Worm (Caenorhabditis elegans) whole organism, L1 larva: ENCODE measurements around the gene eif-1.A.

Source experiments
- C16A3.4 ChIP-seq: fragments of 150-350 bp; optimal IDR thresholded peaks from 2 replicates; lab custom pipeline; 2014; ENCODE audit warnings: missing biosample characterization, missing genetic modification characterization
- ceh-63 ChIP-seq: fragments of 200-800 bp; sonication (Bioruptor generic); optimal IDR thresholded peaks from 2 replicates; lab custom pipeline; 2018; ENCODE audit warnings: mild to moderate bottlenecking, missing genetic modification characterization, missing compliant biosample characterization
- ceh-82 ChIP-seq, 3 experiments: fragments of 150-350 bp in 1 of 3; sonication (generic microtip) in 2 of 3; optimal IDR thresholded peaks; 2 replicates each; lab custom pipeline; 2014 to 2017; ENCODE audit warnings: missing biosample characterization in 3 of 3, missing genetic modification characterization in 3 of 3
- dpl-1 ChIP-seq, 3 experiments: fragments of 150-350 bp in 2 of 3; sonication (generic microtip) in 1 of 3; optimal IDR thresholded peaks; 2 replicates each; lab custom pipeline; 2014 to 2017; ENCODE audit warnings: missing biosample characterization in 3 of 3, missing genetic modification characterization in 3 of 3, missing genetic modification reagents in 3 of 3
- hpl-2 ChIP-seq: fragments of 150-350 bp; optimal IDR thresholded peaks from 2 replicates; lab custom pipeline; 2014; ENCODE audit warnings: missing biosample characterization, missing genetic modification reagents, missing genetic modification characterization
- lsy-2 ChIP-seq, 2 experiments: fragments of 150-350 bp; optimal IDR thresholded peaks; 2 replicates each; lab custom pipeline; 2014; ENCODE audit warnings: missing biosample characterization in 2 of 2, missing genetic modification characterization in 2 of 2
- mep-1 ChIP-seq: fragments of 150-350 bp; optimal IDR thresholded peaks from 2 replicates; lab custom pipeline; 2014; ENCODE audit warnings: missing biosample characterization, missing genetic modification characterization
- pag-3 ChIP-seq: sonication (generic microtip); optimal IDR thresholded peaks from 2 replicates; lab custom pipeline; 2017; ENCODE audit warnings: missing genetic modification characterization, mild to moderate bottlenecking, missing compliant biosample characterization, antibody characterized with exemption, borderline replicate concordance; ENCODE audit not compliant: insufficient read depth
- skn-1 ChIP-seq: fragments of 150-350 bp; optimal IDR thresholded peaks from 2 replicates; lab custom pipeline; 2014; ENCODE audit warnings: missing biosample characterization, missing genetic modification characterization

DNA sequence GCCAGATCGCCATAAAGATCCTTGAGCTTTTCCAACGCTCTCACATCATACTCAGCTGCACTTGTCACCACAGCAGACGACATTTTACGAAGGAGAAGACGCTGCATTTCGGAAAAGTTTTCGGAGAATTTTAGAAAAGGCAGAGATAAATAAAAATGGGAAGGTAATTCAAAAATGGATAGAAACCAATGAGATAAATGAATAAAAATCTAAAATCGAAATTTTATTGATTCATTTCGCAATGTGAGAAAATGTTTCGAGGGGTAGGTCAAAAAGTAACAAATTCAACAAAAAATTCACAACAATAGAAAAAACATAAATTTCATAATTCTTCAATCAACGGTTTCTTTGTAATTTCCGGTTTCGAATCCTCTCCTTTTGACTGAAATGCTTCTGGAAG lies 4.2 kb upstream of the eif-1.A start, which contains the start of gene dpf-5:
- TF ChIP-seq ceh-82 (tag; optimal IDR thresholded peaks at IDR 0.05; lab: Kevin White, UChicago) (no peak), C16A3.4 (tag; lab: Kevin White, UChicago) (no peak), mep-1 (no peak), ceh-63 (GFP tag; lab: Kevin White, UChicago) (no peak), lsy-2 (tag; optimal IDR thresholded peaks at IDR 0.05; lab: Kevin White, UChicago) (no peak), hpl-2 (GFP tag; lab: Kevin White, UChicago) (no peak), pag-3 (no peak), skn-1 (tag; lab: Kevin White, UChicago) (no peak), dpl-1 (GFP tag; optimal IDR thresholded peaks at IDR 0.05; lab: Kevin White, UChicago) (no peak)
